Fruit fly (Drosophila melanogaster): ENCODE results near the gene CG34456.

Gene CG34456

dm6 chr3L:9366850-9367430 is 5.0 kb downstream of the CG34456 start, which contains the start of the genes Klp67A and CG4452 (continued):
- TF ChIP-seq lab (GFP tag; optimal IDR thresholded peaks at IDR 0.05) = no peak
- TF ChIP-seq ci (GFP tag; IDR thresholded peaks at IDR 0.05) = peak; percentile 44; the same call in 1 of the 3 replicates
- peak; percentile 69 for TF ChIP-seq zen (tag; optimal IDR thresholded peaks at IDR 0.05)
- TF ChIP-seq CG1792 (GFP tag; optimal IDR thresholded peaks at IDR 0.05) = no peak
- no peak for TF ChIP-seq vvl (GFP tag; IDR thresholded peaks at IDR 0.05)
- TF ChIP-seq hb (GFP tag; IDR thresholded peaks at IDR 0.05; ENCODE audit: partially characterized antibody) = peak; percentile 92; the same call in 2 of the 3 replicates
- peak; percentile 55 for TF ChIP-seq CG33557 (GFP tag; optimal IDR thresholded peaks at IDR 0.05)
- peak in 1 of 2 experiments; percentile 39 for TF ChIP-seq insv (GFP tag; optimal IDR thresholded peaks at IDR 0.05)
- peak; percentile 28 for TF ChIP-seq CG10543 (GFP tag; optimal IDR thresholded peaks at IDR 0.05)
- TF ChIP-seq CG34224 (GFP tag; IDR thresholded peaks at IDR 0.05; ENCODE audit: partially characterized antibody) = peak; percentile 89
- TF ChIP-seq CG12391 (tag; optimal IDR thresholded peaks at IDR 0.05) = peak; percentile 76
- no peak for TF ChIP-seq CG2678 (tag; optimal IDR thresholded peaks at IDR 0.05)
- TF ChIP-seq Bdp1 (GFP tag; optimal IDR thresholded peaks at IDR 0.05) = no peak
- peak; percentile 47 for TF ChIP-seq lbe (GFP tag; optimal IDR thresholded peaks at IDR 0.05)
- peak; percentile 88 for TF ChIP-seq Bgb (GFP tag; IDR thresholded peaks at IDR 0.05; ENCODE audit: partially characterized antibody)
- TF ChIP-seq CG13287 (GFP tag; IDR thresholded peaks at IDR 0.05; ENCODE audit: partially characterized antibody) = peak; percentile 89
- TF ChIP-seq CG1529 (GFP tag; optimal IDR thresholded peaks at IDR 0.05) = no peak
- peak; percentile 92 for TF ChIP-seq Doc3 (GFP tag; IDR thresholded peaks at IDR 0.05; ENCODE audit: partially characterized antibody)
- TF ChIP-seq CG9727 (GFP tag; optimal IDR thresholded peaks at IDR 0.05) = peak; percentile 67
- peak; percentile 74 for TF ChIP-seq CG2712 (tag; optimal IDR thresholded peaks at IDR 0.05)
- TF ChIP-seq CG4404 (GFP tag; IDR thresholded peaks at IDR 0.05) = peak; percentile 30; the same call in 1 of the 2 replicates
- TF ChIP-seq crc (GFP tag; optimal IDR thresholded peaks at IDR 0.05) = no peak
- peak; percentile 3 for TF ChIP-seq gfzf (GFP tag; optimal IDR thresholded peaks at IDR 0.05)
- 0 out of 2 replicates have a peak, but pooled peaks have one; percentile 37 for TF ChIP-seq MBD-R2 (GFP tag; IDR thresholded peaks at IDR 0.05)
- TF ChIP-seq CG11456 (GFP tag; IDR thresholded peaks at IDR 0.05) = 0 out of 3 replicates have a peak, but pooled peaks have one; percentile 4
- peak; percentile 17 for TF ChIP-seq CG13296 (GFP tag; optimal IDR thresholded peaks at IDR 0.05)
- TF ChIP-seq CG10462 (GFP tag; optimal IDR thresholded peaks at IDR 0.05) = no peak
- peak; percentile 25 for TF ChIP-seq zfh2 (GFP tag; optimal IDR thresholded peaks at IDR 0.05)
- peak; percentile 5 for TF ChIP-seq CG17385 (GFP tag; optimal IDR thresholded peaks at IDR 0.05)
- peak; percentile 50 for TF ChIP-seq ewg (GFP tag; optimal IDR thresholded peaks at IDR 0.05)
- TF ChIP-seq CG14710 (tag; optimal IDR thresholded peaks at IDR 0.05) = peak; percentile 90
- TF ChIP-seq corto (GFP tag; optimal IDR thresholded peaks at IDR 0.05) = peak; percentile 52
- peak; percentile 4; the same call in 1 of the 2 replicates for TF ChIP-seq ssp (GFP tag; IDR thresholded peaks at IDR 0.05)
- TF ChIP-seq Dek (tag; optimal IDR thresholded peaks at IDR 0.05) = peak; percentile 27
- no peak for TF ChIP-seq NFAT (GFP tag; IDR thresholded peaks at IDR 0.05)
- peak; percentile 10; the same call in 1 of the 2 replicates for TF ChIP-seq CG14014 (GFP tag; IDR thresholded peaks at IDR 0.05)
- TF ChIP-seq zen2 (GFP tag; IDR thresholded peaks at IDR 0.05; ENCODE audit: partially characterized antibody) = peak; percentile 86; the same call in 2 of the 3 replicates
- peak; percentile 93 for TF ChIP-seq vnd (GFP tag; IDR thresholded peaks at IDR 0.05; ENCODE audit: partially characterized antibody)
- TF ChIP-seq Dref (GFP tag; IDR thresholded peaks at IDR 0.05) = peak; percentile 74
- TF ChIP-seq CG18619 (GFP tag; optimal IDR thresholded peaks at IDR 0.05) = peak; percentile 17
- TF ChIP-seq CG1602 (GFP tag; optimal IDR thresholded peaks at IDR 0.05) = peak; percentile 34
- TF ChIP-seq CG2129 (GFP tag; IDR thresholded peaks at IDR 0.05; ENCODE audit: partially characterized antibody) = peak; percentile 95
- TF ChIP-seq salm (tag; optimal IDR thresholded peaks at IDR 0.05) = peak; percentile 13
- peak; percentile 71 for TF ChIP-seq mld (GFP tag; IDR thresholded peaks at IDR 0.05; ENCODE audit: partially characterized antibody)
- TF ChIP-seq sna (GFP tag; IDR thresholded peaks at IDR 0.05; ENCODE audit: partially characterized antibody) = peak; percentile 91
- no peak for TF ChIP-seq ash1 (GFP tag; optimal IDR thresholded peaks at IDR 0.05)
- no peak for TF ChIP-seq sd (tag; optimal IDR thresholded peaks at IDR 0.05)
- peak; percentile 45; the same call in 1 of the 2 replicates for TF ChIP-seq CG32532 (GFP tag; IDR thresholded peaks at IDR 0.05)

Data from whole organism, embryonic.